Fruit fly (Drosophila melanogaster): ENCODE data around the gene CG31431.

DNA sequence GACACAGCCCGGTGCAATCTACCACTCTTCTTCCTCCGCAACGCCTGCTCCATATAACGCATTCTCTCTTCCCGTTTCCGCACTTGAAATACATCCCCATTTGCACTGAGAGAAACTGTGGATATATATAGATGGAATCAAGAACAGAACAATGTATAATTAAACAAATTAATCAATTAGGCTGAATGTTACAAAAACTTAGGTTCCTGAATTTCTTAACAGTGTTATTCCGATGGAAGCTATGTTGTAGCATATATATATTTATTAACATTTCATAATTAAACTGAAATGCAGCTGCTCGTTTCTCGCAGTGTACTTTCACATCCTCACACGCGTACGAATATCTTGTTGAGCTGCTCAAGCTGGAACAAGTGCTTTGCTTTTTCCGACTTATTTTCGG lies 11.0 kb upstream of the CG31431 start:
- TF ChIP-seq fd96Ca (GFP tag; IDR thresholded peaks at IDR 0.05) (0 out of 3 replicates have a peak, but pooled peaks have one; percentile 29), Ets98B (GFP tag; IDR thresholded peaks at IDR 0.05) (peak; percentile 71), Snoo (tag; optimal IDR thresholded peaks at IDR 0.05) (peak; percentile 93), CG14655 (GFP tag; optimal IDR thresholded peaks at IDR 0.05) (peak; percentile 72)
